Worm (Caenorhabditis elegans) whole organism, late embryonic: ENCODE results near the gene W02D7.12.

Source experiments
- fkh-10 ChIP-seq: fragments of 150-350 bp; optimal IDR thresholded peaks from 2 replicates; lab custom pipeline; 2014; ENCODE audit warnings: missing biosample characterization, missing genetic modification reagents, missing genetic modification characterization
- pha-4 ChIP-seq: fragments of 150-350 bp; optimal IDR thresholded peaks from 2 replicates; lab custom pipeline; 2018; ENCODE audit warnings: missing biosample characterization, missing genetic modification reagents, missing genetic modification characterization
- syd-9 ChIP-seq: sonication (generic microtip); optimal IDR thresholded peaks from 2 replicates; lab custom pipeline; 2016; ENCODE audit warnings: mild to moderate bottlenecking, missing genetic modification characterization, moderate library complexity, missing compliant biosample characterization

ce11 chrV:8348959-8349389, 37.7 kb downstream of the W02D7.12 start:
- no peak for TF ChIP-seq syd-9 (tag; lab: Kevin White, UChicago)
- TF ChIP-seq fkh-10 (GFP tag; lab: Kevin White, UChicago), result no peak
- TF ChIP-seq pha-4, result no peak
